Worm (Caenorhabditis elegans) whole organism, young adult: Measurements from ENCODE around the gene C32H11.3.
A peak's percentile ranks its signal among the peaks of the same experiment; 100 is the strongest.

ENCODE experiments used
- B0336.3 ChIP-seq: fragments of 200-800 bp; sonication (Bioruptor generic); IDR thresholded peaks from 2 replicates; pipeline ENCODE4 v1.3.6; 2022; ENCODE audit warnings: missing genetic modification characterization, missing compliant biosample characterization
- C06A6.2 ChIP-seq: fragments of 200-800 bp; sonication (Bioruptor generic); conservative IDR thresholded peaks from 2 replicates; pipeline ENCODE4 v1.3.6; 2022; ENCODE audit warnings: missing genetic modification characterization, missing compliant biosample characterization
- D2030.7 ChIP-seq: fragments of 200-800 bp; sonication (Bioruptor generic); IDR thresholded peaks from 2 replicates; pipeline ENCODE4 v1.3.6; 2022; ENCODE audit warnings: missing genetic modification reagents, missing genetic modification characterization, missing compliant biosample characterization
- F37B4.10 ChIP-seq: fragments of 200-800 bp; sonication (Bioruptor generic); IDR thresholded peaks from 2 replicates; pipeline ENCODE4 v1.3.6; 2022; ENCODE audit warnings: missing genetic modification characterization, missing compliant biosample characterization
- F49E8.2 ChIP-seq: sonication (generic microtip); optimal IDR thresholded peaks from 3 replicates; lab custom pipeline; 2017; ENCODE audit warnings: missing genetic modification characterization, mild to moderate bottlenecking, missing compliant biosample characterization, antibody characterized with exemption, moderate library complexity; ENCODE audit not compliant: insufficient read depth
- T07F8.4 ChIP-seq: sonication (generic microtip); optimal IDR thresholded peaks from 2 replicates; lab custom pipeline; 2016; ENCODE audit warnings: mild to moderate bottlenecking, missing genetic modification characterization, moderate library complexity, missing compliant biosample characterization
- Y53G8AR.9 ChIP-seq: fragments of 200-800 bp; sonication (Bioruptor generic); conservative IDR thresholded peaks from 2 replicates; pipeline ENCODE4 v1.3.6; 2022; ENCODE audit warnings: missing genetic modification reagents, missing genetic modification characterization, missing compliant biosample characterization
- Y67H2A.10 ChIP-seq: fragments of 200-800 bp; sonication (Bioruptor generic); conservative IDR thresholded peaks from 2 replicates; pipeline ENCODE4 v1.3.6; 2022; ENCODE audit warnings: missing genetic modification reagents, missing genetic modification characterization, missing compliant biosample characterization
- akir-1 ChIP-seq: fragments of 200-800 bp; sonication (Bioruptor generic); optimal IDR thresholded peaks from 2 replicates; lab custom pipeline; 2018; ENCODE audit warnings: mild to moderate bottlenecking, missing genetic modification characterization, moderate library complexity, missing compliant biosample characterization
- aptf-2 ChIP-seq: fragments of 200-800 bp; sonication (Bioruptor generic); conservative IDR thresholded peaks from 2 replicates; pipeline ENCODE4 v1.3.6; 2022; ENCODE audit warnings: missing genetic modification reagents, missing genetic modification characterization, missing compliant biosample characterization
- attf-3 ChIP-seq: fragments of 200-800 bp; sonication (Bioruptor generic); conservative IDR thresholded peaks from 2 replicates; pipeline ENCODE4 v1.3.6; 2022; ENCODE audit warnings: missing genetic modification reagents, missing genetic modification characterization, missing compliant biosample characterization
- bed-1 ChIP-seq: fragments of 200-800 bp; sonication (Bioruptor generic); IDR thresholded peaks from 2 replicates; pipeline ENCODE4 v1.3.6; 2022; ENCODE audit warnings: missing genetic modification reagents, missing genetic modification characterization, missing compliant biosample characterization
- bed-2 ChIP-seq: fragments of 200-800 bp; sonication (Bioruptor generic); IDR thresholded peaks from 2 replicates; pipeline ENCODE4 v1.3.6; 2022; ENCODE audit warnings: missing genetic modification reagents, missing genetic modification characterization, missing compliant biosample characterization
- ccch-3 ChIP-seq: fragments of 200-800 bp; sonication (Bioruptor generic); optimal IDR thresholded peaks from 2 replicates; lab custom pipeline; 2018; ENCODE audit warnings: mild to moderate bottlenecking, missing genetic modification characterization, missing compliant biosample characterization
- chd-7 ChIP-seq: sonication (generic microtip); optimal IDR thresholded peaks from 2 replicates; lab custom pipeline; 2016; ENCODE audit warnings: mild to moderate bottlenecking, missing genetic modification characterization, moderate library complexity, missing compliant biosample characterization
- efl-1 ChIP-seq: fragments of 150-350 bp; optimal IDR thresholded peaks from 2 replicates; lab custom pipeline; 2014; ENCODE audit warnings: missing biosample characterization, missing genetic modification reagents, missing genetic modification characterization
- egl-18 ChIP-seq: fragments of 200-800 bp; sonication (Bioruptor generic); IDR thresholded peaks from 2 replicates; pipeline ENCODE4 v1.3.6; 2022; ENCODE audit warnings: missing genetic modification reagents, missing genetic modification characterization, missing compliant biosample characterization
- egl-44 ChIP-seq: fragments of 200-800 bp; sonication (Bioruptor generic); IDR thresholded peaks from 2 replicates; pipeline ENCODE4 v1.3.6; 2022; ENCODE audit warnings: missing genetic modification reagents, missing genetic modification characterization, missing compliant biosample characterization
- him-1 ChIP-seq: sonication (generic microtip); optimal IDR thresholded peaks from 2 replicates; lab custom pipeline; 2016; ENCODE audit warnings: missing genotype, missing genetic modification reagents, missing genetic modification characterization, missing compliant biosample characterization
- hlh-12 ChIP-seq: sonication (generic microtip); optimal IDR thresholded peaks from 2 replicates; lab custom pipeline; 2016; ENCODE audit warnings: missing genetic modification characterization, missing compliant biosample characterization
- hmg-1.2 ChIP-seq: fragments of 200-800 bp; sonication (Bioruptor generic); IDR thresholded peaks from 2 replicates; pipeline ENCODE4 v1.3.6; 2022; ENCODE audit warnings: missing genetic modification reagents, missing genetic modification characterization, missing compliant biosample characterization
- hsf-1 ChIP-seq: fragments of 200-800 bp; sonication (Bioruptor generic); IDR thresholded peaks from 2 replicates; pipeline ENCODE4 v1.3.6; 2022; ENCODE audit warnings: missing genetic modification reagents, missing genetic modification characterization, missing compliant biosample characterization
- lin-40 ChIP-seq: sonication (generic microtip); optimal IDR thresholded peaks from 2 replicates; lab custom pipeline; 2016; ENCODE audit warnings: missing genetic modification characterization, mild to moderate bottlenecking, missing compliant biosample characterization, missing genotype, missing genetic modification reagents
- madf-6 ChIP-seq: fragments of 200-800 bp; sonication (Bioruptor generic); IDR thresholded peaks from 2 replicates; pipeline ENCODE4 v1.3.6; 2022; ENCODE audit warnings: missing genetic modification reagents, missing genetic modification characterization, missing compliant biosample characterization
- mcd-1 ChIP-seq: fragments of 200-800 bp; sonication (Bioruptor generic); IDR thresholded peaks from 2 replicates; pipeline ENCODE4 v1.3.6; 2022; ENCODE audit warnings: missing genetic modification reagents, missing genetic modification characterization, missing compliant biosample characterization
- mxl-1 ChIP-seq: sonication (generic microtip); optimal IDR thresholded peaks from 2 replicates; lab custom pipeline; 2016; ENCODE audit warnings: missing genetic modification characterization, missing compliant biosample characterization
- nfya-2 ChIP-seq: fragments of 200-800 bp; sonication (Bioruptor generic); IDR thresholded peaks from 2 replicates; pipeline ENCODE4 v1.3.6; 2022; ENCODE audit warnings: missing genetic modification reagents, missing genetic modification characterization, missing compliant biosample characterization
- nhr-80 ChIP-seq: sonication (generic microtip); optimal IDR thresholded peaks from 2 replicates; lab custom pipeline; 2016; ENCODE audit warnings: missing genetic modification characterization, missing compliant biosample characterization
- nhr-90 ChIP-seq: sonication (generic microtip); optimal IDR thresholded peaks from 2 replicates; lab custom pipeline; 2016; ENCODE audit warnings: missing genotype, mild to moderate bottlenecking, missing genetic modification characterization, missing compliant biosample characterization
- pha-4 ChIP-seq: fragments of 150-350 bp; sonication (generic microtip); optimal IDR thresholded peaks from 2 replicates; lab custom pipeline; 2014; ENCODE audit warnings: missing biosample characterization, missing genetic modification reagents, missing genetic modification characterization
- rcor-1 ChIP-seq: fragments of 200-800 bp; sonication (Bioruptor generic); IDR thresholded peaks from 2 replicates; pipeline ENCODE4 v1.3.6; 2022; ENCODE audit warnings: missing genetic modification reagents, missing genetic modification characterization, missing compliant biosample characterization
- sdz-38 ChIP-seq: sonication (generic microtip); optimal IDR thresholded peaks from 2 replicates; lab custom pipeline; 2016; ENCODE audit warnings: missing genotype, missing genetic modification characterization, missing compliant biosample characterization
- sea-2 ChIP-seq: fragments of 200-800 bp; sonication (Bioruptor generic); IDR thresholded peaks from 2 replicates; pipeline ENCODE4 v1.3.6; 2022; ENCODE audit warnings: missing genetic modification characterization, missing compliant biosample characterization
- snpc-1.1 ChIP-seq: sonication (generic microtip); optimal IDR thresholded peaks from 2 replicates; lab custom pipeline; 2017; ENCODE audit warnings: missing genetic modification characterization, mild to moderate bottlenecking, missing compliant biosample characterization, antibody characterized with exemption, moderate library complexity, missing genotype, missing genetic modification reagents; ENCODE audit not compliant: insufficient read depth
- snpc-3.4 ChIP-seq: sonication (generic microtip); optimal IDR thresholded peaks from 2 replicates; lab custom pipeline; 2017; ENCODE audit warnings: missing genetic modification characterization, mild to moderate bottlenecking, missing compliant biosample characterization, antibody characterized with exemption, moderate library complexity, missing genotype, missing genetic modification reagents
- snpc-4 ChIP-seq, 5 experiments: fragments of 150-350 bp in 1 of 5; sonication (generic microtip) in 4 of 5; optimal IDR thresholded peaks; 2 replicates each; lab custom pipeline; 2014 to 2018; ENCODE audit warnings: missing genetic modification characterization in 5 of 5, missing biosample characterization in 3 of 5, antibody characterized with exemption in 2 of 5, mild to moderate bottlenecking in 2 of 5, missing compliant biosample characterization in 2 of 5, missing genotype in 2 of 5, moderate library complexity in 2 of 5, missing genetic modification reagents in 1 of 5
- somi-1 ChIP-seq: fragments of 200-800 bp; sonication (Bioruptor generic); optimal IDR thresholded peaks from 2 replicates; lab custom pipeline; 2018; ENCODE audit warnings: mild to moderate bottlenecking, missing genetic modification characterization, missing compliant biosample characterization
- sptf-2 ChIP-seq: fragments of 200-800 bp; sonication (Bioruptor generic); optimal IDR thresholded peaks from 2 replicates; lab custom pipeline; 2018; ENCODE audit warnings: mild to moderate bottlenecking, missing genetic modification characterization, missing compliant biosample characterization
- zim-3 ChIP-seq: sonication (generic microtip); optimal IDR thresholded peaks from 2 replicates; lab custom pipeline; 2017; ENCODE audit warnings: mild to moderate bottlenecking, missing genetic modification characterization, moderate library complexity, missing compliant biosample characterization
- ztf-25 ChIP-seq: fragments of 200-800 bp; sonication (Bioruptor generic); IDR thresholded peaks from 2 replicates; pipeline ENCODE4 v1.3.6; 2022; ENCODE audit warnings: missing genetic modification reagents, missing genetic modification characterization, missing compliant biosample characterization
- ztf-28 ChIP-seq: fragments of 200-800 bp; sonication (Bioruptor generic); IDR thresholded peaks from 2 replicates; pipeline ENCODE4 v1.3.6; 2022; ENCODE audit warnings: missing genetic modification reagents, missing genetic modification characterization, missing compliant biosample characterization
- ztf-3 ChIP-seq: fragments of 200-800 bp; sonication (Bioruptor generic); optimal IDR thresholded peaks from 2 replicates; lab custom pipeline; 2018; ENCODE audit warnings: mild to moderate bottlenecking, missing genetic modification characterization, missing compliant biosample characterization

C32H11.3 gene

ce11 chrIV:12915479-12915878 is 2.9 kb upstream of the C32H11.3 start, which contains the start of gene srz-15:
srz-15 (plus strand) TSS chrIV:12915779.
- TF ChIP-seq snpc-4 (GFP tag; optimal IDR thresholded peaks at IDR 0.05; lab: Kevin White, UChicago) (no peak), snpc-4 (tag; optimal IDR thresholded peaks at IDR 0.05; lab: Kevin White, UChicago) (no peak), pha-4 (no peak), nfya-2 (GFP tag; lab: Robert Waterston, UW) (no peak), Y53G8AR.9 (GFP tag; lab: Robert Waterston, UW) (no peak), somi-1 (GFP tag; lab: Kevin White, UChicago) (no peak)

- TF ChIP-seq ztf-3 (GFP tag; lab: Kevin White, UChicago): no peak
- no peak for TF ChIP-seq ccch-3 (GFP tag; lab: Kevin White, UChicago)
- TF ChIP-seq bed-2 (GFP tag; lab: Robert Waterston, UW): no peak
- TF ChIP-seq madf-6: no peak
- no peak for TF ChIP-seq sdz-38 (tag; lab: Kevin White, UChicago)
- no peak for TF ChIP-seq hlh-12 (tag; lab: Kevin White, UChicago)
- no peak for TF ChIP-seq zim-3
- TF ChIP-seq Y67H2A.10 (GFP tag; lab: Robert Waterston, UW): no peak
- no peak for TF ChIP-seq mxl-1 (tag; lab: Kevin White, UChicago)
- no peak for TF ChIP-seq him-1 (tag; lab: Kevin White, UChicago)
- TF ChIP-seq lin-40 (tag; lab: Kevin White, UChicago): no peak
- no peak for TF ChIP-seq B0336.3 (GFP tag; lab: Robert Waterston, UW)
- TF ChIP-seq T07F8.4 (tag; lab: Kevin White, UChicago): no peak
- no peak for TF ChIP-seq rcor-1 (GFP tag; lab: Robert Waterston, UW)
- TF ChIP-seq ztf-25 (GFP tag; lab: Robert Waterston, UW): no peak
- no peak for TF ChIP-seq hmg-1.2 (GFP tag; lab: Robert Waterston, UW)
- no peak for TF ChIP-seq ztf-28
- no peak for TF ChIP-seq F49E8.2 (tag; lab: Kevin White, UChicago)
- no peak for TF ChIP-seq sea-2 (GFP tag; lab: Robert Waterston, UW)
These were observed 2.2 kb downstream of the C32H11.3 start for ce11 chrIV:12920553-12920952.

ce11 chrIV:12921027-12921426 is 2.7 kb downstream of the C32H11.3 start, which contains the start of gene C32H11.4:
C32H11.4 (plus strand) TSS chrIV:12921264.
- TF ChIP-seq F37B4.10: no peak
- TF ChIP-seq nhr-80 (tag; lab: Kevin White, UChicago): peak; percentile 32
- no peak for TF ChIP-seq mcd-1 (GFP tag; lab: Robert Waterston, UW)

ce11 chrIV:12924332-12924731 is 6.0 kb downstream of the C32H11.3 start, which contains the start of gene srlf-4:
srlf-4 (minus strand) TSS chrIV:12924432.
- TF ChIP-seq attf-3 (GFP tag; lab: Robert Waterston, UW) (no peak), ztf-25 (GFP tag; lab: Robert Waterston, UW) (no peak), bed-1 (0 out of 2 replicates have a peak, but pooled peaks have one; percentile 34), akir-1 (no peak)

DNA sequence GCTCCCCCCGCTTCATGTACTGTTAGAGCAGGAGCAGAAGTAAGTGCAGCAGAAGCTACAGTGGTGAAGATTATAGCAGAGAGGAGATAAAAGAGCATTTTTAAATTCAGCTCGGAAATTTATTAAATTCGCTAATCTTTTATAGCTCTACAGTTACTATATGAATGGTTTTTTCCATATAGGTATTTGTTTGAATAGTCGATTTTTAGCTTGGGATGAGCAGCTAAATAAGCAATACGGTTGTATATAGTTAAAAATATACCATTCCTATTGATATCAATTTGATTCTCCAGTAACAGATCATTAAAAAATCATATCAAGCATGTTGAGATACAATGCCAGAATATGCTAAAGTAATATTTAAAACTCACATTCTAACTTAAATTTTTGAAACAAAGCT is 8.3 kb downstream of the C32H11.3 start, which contains the start of gene srlf-5:
TSS of gene srlf-5 (minus strand) at position 101 of the 400 bp plus-strand sequence.
- TF ChIP-seq C06A6.2 (GFP tag; lab: Robert Waterston, UW): no peak
- no peak for TF ChIP-seq hsf-1 (GFP tag; lab: Robert Waterston, UW)
- no peak for TF ChIP-seq aptf-2 (GFP tag; lab: Robert Waterston, UW)
- TF ChIP-seq mcd-1 (GFP tag; lab: Robert Waterston, UW): no peak
- no peak for TF ChIP-seq snpc-3.4
- TF ChIP-seq snpc-1.1: no peak
- TF ChIP-seq chd-7 (tag; lab: Kevin White, UChicago): no peak
- no peak for TF ChIP-seq D2030.7 (GFP tag; lab: Robert Waterston, UW)
- TF ChIP-seq efl-1: no peak
- no peak for TF ChIP-seq sptf-2
- TF ChIP-seq egl-18 (GFP tag; lab: Robert Waterston, UW): no peak
- TF ChIP-seq hlh-12 (tag; lab: Kevin White, UChicago): no peak
- no peak for TF ChIP-seq nhr-90 (tag; lab: Kevin White, UChicago)
- TF ChIP-seq egl-44 (GFP tag; lab: Robert Waterston, UW): no peak
- TF ChIP-seq, all 124 proteins: peak for 0
